Worm (Caenorhabditis elegans): ENCODE data around the gene ZC477.2.

ZC477.2 gene

DNA sequence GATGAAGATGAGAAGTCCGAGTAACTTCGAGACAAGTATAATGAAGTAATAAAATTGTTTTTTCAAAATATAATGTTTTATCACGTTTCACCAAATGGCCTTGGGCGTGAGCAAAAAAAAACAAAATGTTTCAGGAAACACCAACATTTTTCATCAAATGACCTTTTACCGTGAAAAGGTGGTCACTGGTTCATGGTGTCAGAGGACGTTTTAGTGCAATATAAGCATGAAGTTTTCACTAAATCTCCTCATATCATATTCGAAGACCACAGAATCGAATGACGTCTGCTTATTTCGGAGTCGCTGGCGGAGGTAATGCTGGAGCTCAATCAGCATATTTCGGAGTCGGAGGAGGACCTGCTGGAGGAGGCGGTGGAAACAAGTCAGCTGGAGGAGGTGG lies 3.4 kb downstream of the ZC477.2 start, which contains the start of the genes ZC477.7 and ssq-3:
Gene ZC477.7, minus strand, starts transcription at position 101 of the 400 bp plus-strand sequence.
Gene ssq-3, plus strand, starts transcription at position 251 of the 400 bp plus-strand sequence.
- no peak for TF ChIP-seq mab-9 (GFP tag; IDR thresholded peaks at IDR 0.05)
- TF ChIP-seq efl-3 (GFP tag; optimal IDR thresholded peaks at IDR 0.05): no peak
- TF ChIP-seq zag-1 (tag; optimal IDR thresholded peaks at IDR 0.05): no peak
- no peak for TF ChIP-seq aly-2 (tag; optimal IDR thresholded peaks at IDR 0.05)
- no peak for TF ChIP-seq snu-23 (GFP tag; optimal IDR thresholded peaks at IDR 0.05)
- TF ChIP-seq tlp-1 (tag; optimal IDR thresholded peaks at IDR 0.05): no peak
- TF ChIP-seq nhr-47 (tag; optimal IDR thresholded peaks at IDR 0.05): no peak
- no peak for TF ChIP-seq rnt-1 (tag; optimal IDR thresholded peaks at IDR 0.05)
- no peak for TF ChIP-seq nhr-77 (tag; optimal IDR thresholded peaks at IDR 0.05)
- TF ChIP-seq efl-1 (optimal IDR thresholded peaks at IDR 0.05): no peak
- no peak for TF ChIP-seq efl-1 (GFP tag; optimal IDR thresholded peaks at IDR 0.05 in 1 of 2)
- TF ChIP-seq nhr-90 (tag; optimal IDR thresholded peaks at IDR 0.05; ENCODE audit: poor library complexity): no peak

DNA sequence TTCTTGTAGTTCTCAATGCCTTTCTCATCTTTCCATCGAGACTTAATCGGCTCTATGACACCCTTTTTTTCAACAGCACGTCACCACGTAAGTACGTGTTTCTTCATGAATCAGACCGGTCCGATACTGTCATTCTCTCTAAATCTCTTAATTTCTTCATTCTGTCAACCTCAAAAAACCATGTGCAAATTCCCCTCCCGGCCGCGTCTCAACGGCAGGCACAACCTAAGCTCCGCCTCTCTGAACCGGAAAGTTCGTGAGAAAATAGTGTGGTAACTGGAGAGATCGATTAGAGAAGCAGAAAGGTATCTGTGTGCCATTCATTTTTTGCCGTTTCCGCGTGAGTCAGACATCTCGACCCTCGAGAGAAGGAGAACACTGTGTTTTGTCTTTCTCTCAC lies 6.6 kb downstream of the ZC477.2 start, which contains the start of gene nas-8:
Gene nas-8, plus strand, starts transcription at position 301 of the 400 bp plus-strand sequence.
- TF ChIP-seq pag-3 (tag; optimal IDR thresholded peaks at IDR 0.05; ENCODE audit: borderline replicate concordance, insufficient read depth) (no peak), snu-23 (GFP tag; optimal IDR thresholded peaks at IDR 0.05) (peak; percentile 11)

DNA sequence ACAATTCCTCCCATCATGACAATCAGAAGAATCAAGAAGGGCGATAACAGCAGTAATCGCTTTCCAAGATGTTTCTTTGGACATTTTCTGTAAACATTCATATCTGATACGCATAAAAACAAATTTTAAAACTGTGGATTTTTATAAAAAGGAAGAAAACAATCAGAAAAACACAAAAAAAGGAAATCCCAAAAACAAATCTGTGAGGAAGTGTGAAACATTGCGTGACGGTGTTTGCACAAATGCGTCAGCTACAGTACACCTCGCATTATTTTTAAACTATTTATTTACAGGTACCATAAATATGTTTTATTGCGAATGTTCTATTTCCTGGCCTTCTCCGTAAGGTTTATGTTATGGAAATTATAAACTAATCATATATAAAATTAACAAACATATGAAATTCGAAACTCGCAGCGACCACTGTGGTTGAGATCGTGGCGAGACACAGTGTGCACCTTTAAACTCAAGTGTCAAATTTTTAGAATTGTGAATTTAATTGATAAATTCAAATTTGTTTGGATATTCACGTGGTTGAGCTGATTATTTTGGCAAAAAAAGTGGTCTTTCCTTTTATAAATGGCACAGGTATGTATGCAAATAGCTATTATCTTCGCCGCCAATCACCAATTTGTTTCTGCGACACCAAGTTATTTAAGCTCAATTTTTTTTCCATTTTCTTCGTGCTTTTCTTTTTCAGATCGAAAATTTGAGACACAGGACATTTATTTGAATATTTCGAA lies 13.5 kb downstream of the ZC477.2 start, which contains the start of the genes C34D4.10 and str-48:
Gene C34D4.10, minus strand, starts transcription at position 101 of the 743 bp plus-strand sequence.
Gene str-48, plus strand, starts transcription at position 693 of the 743 bp plus-strand sequence.
- no peak for TF ChIP-seq lin-15B (tag; optimal IDR thresholded peaks at IDR 0.05)
- TF ChIP-seq blmp-1 (tag; optimal IDR thresholded peaks at IDR 0.05): no peak
- no peak for TF ChIP-seq lin-14 (GFP tag; optimal IDR thresholded peaks at IDR 0.05)
- TF ChIP-seq hlh-17 (GFP tag; optimal IDR thresholded peaks at IDR 0.05; ENCODE audit: borderline replicate concordance): no peak
- TF ChIP-seq ztf-11 (tag; optimal IDR thresholded peaks at IDR 0.05): no peak
- TF ChIP-seq skn-1 (tag; optimal IDR thresholded peaks at IDR 0.05): no peak
- no peak for TF ChIP-seq tlp-1 (tag; optimal IDR thresholded peaks at IDR 0.05)
- TF ChIP-seq vab-15 (tag; optimal IDR thresholded peaks at IDR 0.05): no peak
- TF ChIP-seq F16B12.6 (tag; optimal IDR thresholded peaks at IDR 0.05): no peak
- TF ChIP-seq ces-1 (GFP tag; optimal IDR thresholded peaks at IDR 0.05): no peak
- no peak for TF ChIP-seq grh-1 (GFP tag; IDR thresholded peaks at IDR 0.05)
- no peak for TF ChIP-seq nhr-84 (tag; optimal IDR thresholded peaks at IDR 0.05)
- TF ChIP-seq nhr-11 (tag; optimal IDR thresholded peaks at IDR 0.05): no peak
- TF ChIP-seq C34B4.2 (tag; optimal IDR thresholded peaks at IDR 0.05): no peak
- no peak for TF ChIP-seq snpc-4 (tag; optimal IDR thresholded peaks at IDR 0.05)

DNA sequence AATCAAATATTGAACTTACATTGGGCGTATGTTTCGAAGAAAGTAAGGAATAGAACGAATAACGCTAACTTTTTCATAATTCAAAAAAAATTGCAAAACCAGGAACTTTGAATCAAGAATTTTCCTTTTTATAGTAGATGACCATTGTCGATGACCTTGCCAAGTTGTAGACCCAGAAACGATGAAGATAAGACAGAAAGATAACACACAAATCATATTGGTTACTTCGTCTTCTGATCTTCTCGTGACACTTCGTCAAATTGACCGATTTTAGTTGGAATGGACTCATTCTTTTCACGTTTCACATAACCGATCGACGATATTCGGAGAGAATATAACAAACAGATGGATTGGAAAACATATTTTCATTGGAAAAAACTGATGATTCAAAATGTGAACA lies 23.8 kb downstream of the ZC477.2 start, which contains the start of gene grsp-3:
Gene grsp-3, minus strand, starts transcription at position 149 of the 400 bp plus-strand sequence.
- TF ChIP-seq hlh-17 (GFP tag; optimal IDR thresholded peaks at IDR 0.05; ENCODE audit: borderline replicate concordance) (no peak), irx-1 (tag; optimal IDR thresholded peaks at IDR 0.05) (no peak), Y116A8C.19 (tag; optimal IDR thresholded peaks at IDR 0.05; ENCODE audit: borderline replicate concordance) (no peak), nhr-12 (tag; optimal IDR thresholded peaks at IDR 0.05) (no peak), mdl-1 (tag; optimal IDR thresholded peaks at IDR 0.05) (peak in 1 of 2 experiments; percentile 32), snpc-4 (tag; optimal IDR thresholded peaks at IDR 0.05) (no peak), nhr-19 (GFP tag; conservative IDR thresholded peaks at IDR 0.05) (no peak; the same call in 1 of the 2 replicates), tbx-2 (tag; optimal IDR thresholded peaks at IDR 0.05) (peak; percentile 18), C16A3.4 (tag; optimal IDR thresholded peaks at IDR 0.05) (no peak), nhr-90 (tag; optimal IDR thresholded peaks at IDR 0.05; ENCODE audit: poor library complexity) (no peak), egl-27 (tag; optimal IDR thresholded peaks at IDR 0.05) (no peak), unc-130 (tag; optimal IDR thresholded peaks at IDR 0.05) (peak; percentile 39), fkh-10 (GFP tag; optimal IDR thresholded peaks at IDR 0.05) (no peak), vab-15 (tag; optimal IDR thresholded peaks at IDR 0.05) (no peak), sptf-1 (tag; optimal IDR thresholded peaks at IDR 0.05) (no peak), dsc-1 (tag; optimal IDR thresholded peaks at IDR 0.05) (no peak), lin-35 (GFP tag; optimal IDR thresholded peaks at IDR 0.05) (peak in 1 of 2 experiments; percentile 43), nhr-237 (tag; optimal IDR thresholded peaks at IDR 0.05) (no peak), zag-1 (tag; optimal IDR thresholded peaks at IDR 0.05) (no peak), rnt-1 (tag; optimal IDR thresholded peaks at IDR 0.05) (peak; percentile 7), ceh-82 (tag; optimal IDR thresholded peaks at IDR 0.05) (no peak), lin-15B (tag; optimal IDR thresholded peaks at IDR 0.05) (no peak), ets-5 (GFP tag; IDR thresholded peaks at IDR 0.05) (no peak), pag-3 (tag; optimal IDR thresholded peaks at IDR 0.05; ENCODE audit: borderline replicate concordance, insufficient read depth) (no peak), ztf-4 (tag; optimal IDR thresholded peaks at IDR 0.05) (no peak), ces-1 (GFP tag; optimal IDR thresholded peaks at IDR 0.05) (no peak), egl-13 (tag; optimal IDR thresholded peaks at IDR 0.05) (no peak)
